Worm (Caenorhabditis elegans) whole organism, L2 larva: ENCODE measurements around the gene R11G1.2.

Experiments used
- R02D3.7 ChIP-seq: fragments of 150-350 bp; optimal IDR thresholded peaks from 2 replicates; lab custom pipeline; 2014; ENCODE audit warnings: missing biosample characterization, missing genetic modification characterization
- alr-1 ChIP-seq: fragments of 150-350 bp; optimal IDR thresholded peaks from 2 replicates; lab custom pipeline; 2014; ENCODE audit warnings: missing biosample characterization, missing genetic modification characterization
- blmp-1 ChIP-seq: sonication (generic microtip); optimal IDR thresholded peaks from 2 replicates; lab custom pipeline; 2017; ENCODE audit warnings: missing genetic modification characterization, mild to moderate bottlenecking, missing compliant biosample characterization, antibody characterized with exemption, moderate library complexity; ENCODE audit not compliant: insufficient read depth
- ceh-82 ChIP-seq: fragments of 150-350 bp; optimal IDR thresholded peaks from 2 replicates; lab custom pipeline; 2014; ENCODE audit warnings: missing biosample characterization, missing genetic modification characterization
- elt-1 ChIP-seq: fragments of 150-350 bp; optimal IDR thresholded peaks from 2 replicates; lab custom pipeline; 2014; ENCODE audit warnings: missing biosample characterization, missing genetic modification characterization
- nhr-12 ChIP-seq: fragments of 150-350 bp; optimal IDR thresholded peaks from 2 replicates; lab custom pipeline; 2014; ENCODE audit warnings: missing biosample characterization, missing genetic modification characterization
- nhr-237 ChIP-seq: fragments of 150-350 bp; optimal IDR thresholded peaks from 2 replicates; lab custom pipeline; 2014; ENCODE audit warnings: missing biosample characterization, missing genetic modification characterization
- nhr-25 ChIP-seq: fragments of 150-350 bp; sonication (generic microtip); optimal IDR thresholded peaks from 3 replicates; lab custom pipeline; 2014; ENCODE audit warnings: missing biosample characterization, missing genetic modification characterization
- peb-1 ChIP-seq: fragments of 150-350 bp; optimal IDR thresholded peaks from 2 replicates; lab custom pipeline; 2014; ENCODE audit warnings: missing biosample characterization, missing genetic modification characterization
- snpc-4 ChIP-seq: fragments of 150-350 bp; optimal IDR thresholded peaks from 2 replicates; lab custom pipeline; 2014; ENCODE audit warnings: missing biosample characterization, missing genetic modification characterization
- ztf-1 ChIP-seq: fragments of 200-800 bp; sonication (Bioruptor generic); conservative IDR thresholded peaks from 2 replicates; pipeline ENCODE4 v1.3.6; 2022; ENCODE audit warnings: missing genetic modification characterization, missing compliant biosample characterization

DNA sequence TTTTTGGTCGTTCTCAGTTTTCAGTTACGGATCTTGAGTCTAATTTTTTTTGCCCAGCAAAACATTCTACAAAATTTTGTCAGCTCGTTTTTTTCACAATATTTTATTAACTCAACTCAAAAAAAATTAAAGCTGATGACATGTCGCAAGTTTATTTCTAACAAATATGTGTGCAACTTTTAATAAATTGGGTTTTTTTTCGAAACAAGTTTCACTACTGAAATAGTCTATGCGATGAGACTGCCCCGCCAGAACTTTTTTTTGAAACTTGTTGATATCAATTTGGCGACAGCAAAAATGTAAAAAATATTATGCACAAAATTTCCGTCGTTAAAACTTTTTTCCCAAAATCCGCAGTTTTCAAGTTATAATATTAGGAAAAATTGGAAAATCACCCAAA lies 27.3 kb upstream of the R11G1.2 start, which contains the start of gene C18B2.2:
- TF ChIP-seq nhr-237 = no peak
- TF ChIP-seq ceh-82 (tag; lab: Kevin White, UChicago) = no peak
- TF ChIP-seq snpc-4 (tag; lab: Kevin White, UChicago) = no peak
- TF ChIP-seq R02D3.7 (tag; lab: Kevin White, UChicago) = no peak
- TF ChIP-seq blmp-1 = no peak
- no peak for TF ChIP-seq ztf-1 (GFP tag; lab: Robert Waterston, UW)
- TF ChIP-seq peb-1 (tag; lab: Kevin White, UChicago) = no peak
- TF ChIP-seq elt-1 = no peak
- no peak for TF ChIP-seq nhr-12 (tag; lab: Kevin White, UChicago)
- TF ChIP-seq nhr-25 = no peak
- TF ChIP-seq alr-1 (tag; lab: Kevin White, UChicago) = no peak
